Worm (Caenorhabditis elegans) whole organism, young adult: ENCODE measurements around the gene pals-16.

Experiments
- B0019.2 ChIP-seq: fragments of 200-800 bp; sonication (Bioruptor generic); conservative IDR thresholded peaks from 2 replicates; pipeline ENCODE4 v1.3.6; 2022; ENCODE audit warnings: missing genetic modification reagents, missing genetic modification characterization, missing compliant biosample characterization
- B0336.3 ChIP-seq: fragments of 200-800 bp; sonication (Bioruptor generic); IDR thresholded peaks from 2 replicates; pipeline ENCODE4 v1.3.6; 2022; ENCODE audit warnings: missing genetic modification characterization, missing compliant biosample characterization
- C17E4.6 ChIP-seq: fragments of 200-800 bp; sonication (Bioruptor generic); IDR thresholded peaks from 2 replicates; pipeline ENCODE4 v1.3.6; 2022; ENCODE audit warnings: missing genetic modification reagents, missing genetic modification characterization, missing compliant biosample characterization
- F22D6.2 ChIP-seq: sonication (generic microtip); optimal IDR thresholded peaks from 2 replicates; lab custom pipeline; 2016; ENCODE audit warnings: mild to moderate bottlenecking, missing genetic modification characterization, missing compliant biosample characterization
- F37B4.10 ChIP-seq: fragments of 200-800 bp; sonication (Bioruptor generic); IDR thresholded peaks from 2 replicates; pipeline ENCODE4 v1.3.6; 2022; ENCODE audit warnings: missing genetic modification characterization, missing compliant biosample characterization
- F49E8.2 ChIP-seq: sonication (generic microtip); optimal IDR thresholded peaks from 3 replicates; lab custom pipeline; 2017; ENCODE audit warnings: missing genetic modification characterization, mild to moderate bottlenecking, missing compliant biosample characterization, antibody characterized with exemption, moderate library complexity; ENCODE audit not compliant: insufficient read depth
- F57C9.4 ChIP-seq: sonication (generic microtip); optimal IDR thresholded peaks from 2 replicates; lab custom pipeline; 2017; ENCODE audit warnings: mild to moderate bottlenecking, missing genetic modification characterization, missing compliant biosample characterization
- K12H6.12 ChIP-seq: fragments of 200-800 bp; sonication (Bioruptor generic); optimal IDR thresholded peaks from 2 replicates; lab custom pipeline; 2018; ENCODE audit warnings: mild to moderate bottlenecking, missing genetic modification characterization, missing compliant biosample characterization
- T07F8.4 ChIP-seq: sonication (generic microtip); optimal IDR thresholded peaks from 2 replicates; lab custom pipeline; 2016; ENCODE audit warnings: mild to moderate bottlenecking, missing genetic modification characterization, moderate library complexity, missing compliant biosample characterization
- T26A5.8 ChIP-seq: sonication (generic microtip); optimal IDR thresholded peaks from 2 replicates; lab custom pipeline; 2016; ENCODE audit warnings: missing genetic modification characterization, missing compliant biosample characterization
- Y53G8AR.9 ChIP-seq: fragments of 200-800 bp; sonication (Bioruptor generic); conservative IDR thresholded peaks from 2 replicates; pipeline ENCODE4 v1.3.6; 2022; ENCODE audit warnings: missing genetic modification reagents, missing genetic modification characterization, missing compliant biosample characterization
- Y79H2A.3 ChIP-seq: fragments of 200-800 bp; sonication (Bioruptor generic); conservative IDR thresholded peaks from 2 replicates; pipeline ENCODE4 v1.3.6; 2022; ENCODE audit warnings: missing genetic modification reagents, missing genetic modification characterization, missing compliant biosample characterization
- ZK185.1 ChIP-seq: sonication (generic microtip); optimal IDR thresholded peaks from 2 replicates; lab custom pipeline; 2016; ENCODE audit warnings: mild to moderate bottlenecking, missing genetic modification characterization, missing compliant biosample characterization; ENCODE audit not compliant: poor library complexity, severe bottlenecking
- attf-6 ChIP-seq: fragments of 200-800 bp; sonication (Bioruptor generic); IDR thresholded peaks from 2 replicates; pipeline ENCODE4 v1.3.6; 2022; ENCODE audit warnings: missing genetic modification reagents, missing genetic modification characterization, missing compliant biosample characterization
- bed-1 ChIP-seq: fragments of 200-800 bp; sonication (Bioruptor generic); IDR thresholded peaks from 2 replicates; pipeline ENCODE4 v1.3.6; 2022; ENCODE audit warnings: missing genetic modification reagents, missing genetic modification characterization, missing compliant biosample characterization
- cebp-2 ChIP-seq: fragments of 200-800 bp; sonication (Bioruptor generic); IDR thresholded peaks from 2 replicates; pipeline ENCODE4 v1.3.6; 2022; ENCODE audit warnings: missing genetic modification characterization, missing compliant biosample characterization
- ceh-58 ChIP-seq: fragments of 200-800 bp; sonication (Bioruptor generic); IDR thresholded peaks from 2 replicates; pipeline ENCODE4 v1.3.6; 2022; ENCODE audit warnings: missing genetic modification characterization, missing compliant biosample characterization
- chd-7 ChIP-seq: sonication (generic microtip); optimal IDR thresholded peaks from 2 replicates; lab custom pipeline; 2016; ENCODE audit warnings: mild to moderate bottlenecking, missing genetic modification characterization, moderate library complexity, missing compliant biosample characterization
- dox-1 ChIP-seq: fragments of 200-800 bp; sonication (Bioruptor generic); IDR thresholded peaks from 2 replicates; pipeline ENCODE4 v1.3.6; 2022; ENCODE audit warnings: missing genetic modification reagents, missing genetic modification characterization, missing compliant biosample characterization
- egl-18 ChIP-seq: fragments of 200-800 bp; sonication (Bioruptor generic); IDR thresholded peaks from 2 replicates; pipeline ENCODE4 v1.3.6; 2022; ENCODE audit warnings: missing genetic modification reagents, missing genetic modification characterization, missing compliant biosample characterization
- egrh-3 ChIP-seq: fragments of 200-800 bp; sonication (Bioruptor generic); IDR thresholded peaks from 2 replicates; pipeline ENCODE4 v1.3.6; 2022; ENCODE audit warnings: missing genetic modification reagents, missing genetic modification characterization, missing compliant biosample characterization
- fkh-3 ChIP-seq: sonication (generic microtip); optimal IDR thresholded peaks from 2 replicates; lab custom pipeline; 2016; ENCODE audit warnings: mild to moderate bottlenecking, missing genetic modification characterization, missing compliant biosample characterization
- him-1 ChIP-seq: sonication (generic microtip); optimal IDR thresholded peaks from 2 replicates; lab custom pipeline; 2016; ENCODE audit warnings: missing genotype, missing genetic modification reagents, missing genetic modification characterization, missing compliant biosample characterization
- hrde-1 ChIP-seq: sonication (generic microtip); optimal IDR thresholded peaks from 2 replicates; lab custom pipeline; 2016; ENCODE audit warnings: missing genetic modification characterization, mild to moderate bottlenecking, missing compliant biosample characterization, moderate library complexity, missing genotype, missing genetic modification reagents, borderline replicate concordance
- hsf-1 ChIP-seq: fragments of 200-800 bp; sonication (Bioruptor generic); IDR thresholded peaks from 2 replicates; pipeline ENCODE4 v1.3.6; 2022; ENCODE audit warnings: missing genetic modification reagents, missing genetic modification characterization, missing compliant biosample characterization
- lag-1 ChIP-seq: fragments of 200-800 bp; sonication (Bioruptor generic); IDR thresholded peaks from 2 replicates; pipeline ENCODE4 v1.3.6; 2022; ENCODE audit warnings: missing genetic modification reagents, missing genetic modification characterization, missing compliant biosample characterization
- lin-35 ChIP-seq, 3 experiments: fragments of 150-350 bp in 2 of 3; sonication (generic microtip) in 1 of 3; optimal IDR thresholded peaks; 2 replicates each; lab custom pipeline; 2014 to 2018; ENCODE audit warnings: missing biosample characterization in 3 of 3, missing genetic modification characterization in 3 of 3, missing genetic modification reagents in 3 of 3
- lsl-1 ChIP-seq: fragments of 200-800 bp; sonication (Bioruptor generic); optimal IDR thresholded peaks from 2 replicates; lab custom pipeline; 2018; ENCODE audit warnings: mild to moderate bottlenecking, missing genetic modification characterization, moderate library complexity, missing compliant biosample characterization
- lsy-27 ChIP-seq: sonication (generic microtip); optimal IDR thresholded peaks from 2 replicates; lab custom pipeline; 2017; ENCODE audit warnings: missing genetic modification characterization, mild to moderate bottlenecking, missing compliant biosample characterization, antibody characterized with exemption, missing genotype, borderline replicate concordance; ENCODE audit not compliant: insufficient read depth
- madf-10 ChIP-seq: sonication (generic microtip); optimal IDR thresholded peaks from 2 replicates; lab custom pipeline; 2016; ENCODE audit warnings: mild to moderate bottlenecking, missing genetic modification characterization, missing compliant biosample characterization
- mxl-1 ChIP-seq: sonication (generic microtip); optimal IDR thresholded peaks from 2 replicates; lab custom pipeline; 2016; ENCODE audit warnings: missing genetic modification characterization, missing compliant biosample characterization
- nhr-120 ChIP-seq: fragments of 200-800 bp; sonication (Bioruptor generic); IDR thresholded peaks from 2 replicates; pipeline ENCODE4 v1.3.6; 2022; ENCODE audit warnings: missing genetic modification characterization, missing compliant biosample characterization
- rec-8 ChIP-seq, 2 experiments: sonication (generic microtip); optimal IDR thresholded peaks; 2 replicates each; lab custom pipeline; 2016; ENCODE audit warnings: mild to moderate bottlenecking in 2 of 2, missing genetic modification characterization in 2 of 2, missing genetic modification reagents in 2 of 2, missing genotype in 2 of 2, missing biosample characterization in 1 of 2, missing compliant biosample characterization in 1 of 2, moderate library complexity in 1 of 2
- rpc-1 ChIP-seq, 2 experiments: fragments of 150-350 bp in 1 of 2; sonication (generic microtip) in 1 of 2; optimal IDR thresholded peaks; 2 replicates each; lab custom pipeline; 2014 to 2018; ENCODE audit warnings: missing biosample characterization in 1 of 2, missing genetic modification characterization in 1 of 2, missing genetic modification reagents in 1 of 2, missing genotype in 1 of 2
- sea-2 ChIP-seq: fragments of 200-800 bp; sonication (Bioruptor generic); IDR thresholded peaks from 2 replicates; pipeline ENCODE4 v1.3.6; 2022; ENCODE audit warnings: missing genetic modification characterization, missing compliant biosample characterization
- snpc-1.1 ChIP-seq: sonication (generic microtip); optimal IDR thresholded peaks from 2 replicates; lab custom pipeline; 2017; ENCODE audit warnings: missing genetic modification characterization, mild to moderate bottlenecking, missing compliant biosample characterization, antibody characterized with exemption, moderate library complexity, missing genotype, missing genetic modification reagents; ENCODE audit not compliant: insufficient read depth
- snpc-1.3 ChIP-seq: sonication (generic microtip); optimal IDR thresholded peaks from 2 replicates; lab custom pipeline; 2017; ENCODE audit warnings: missing genetic modification characterization, mild to moderate bottlenecking, missing compliant biosample characterization, antibody characterized with exemption, moderate library complexity, missing genotype, missing genetic modification reagents; ENCODE audit not compliant: insufficient read depth
- sptf-2 ChIP-seq: fragments of 200-800 bp; sonication (Bioruptor generic); optimal IDR thresholded peaks from 2 replicates; lab custom pipeline; 2018; ENCODE audit warnings: mild to moderate bottlenecking, missing genetic modification characterization, missing compliant biosample characterization
- tbx-9 ChIP-seq: sonication (generic microtip); optimal IDR thresholded peaks from 2 replicates; lab custom pipeline; 2016; ENCODE audit warnings: borderline replicate concordance, missing genetic modification characterization, inconsistent platforms, missing compliant biosample characterization
- tlf-1 ChIP-seq: fragments of 200-800 bp; sonication (Bioruptor generic); optimal IDR thresholded peaks from 2 replicates; lab custom pipeline; 2018; ENCODE audit warnings: mild to moderate bottlenecking, missing genetic modification characterization, missing compliant biosample characterization
- unc-130 ChIP-seq: sonication (generic microtip); optimal IDR thresholded peaks from 2 replicates; lab custom pipeline; 2016; ENCODE audit warnings: missing genetic modification reagents, missing genetic modification characterization, missing compliant biosample characterization
- unc-62 ChIP-seq: fragments of 150-350 bp; optimal IDR thresholded peaks from 2 replicates; lab custom pipeline; 2014; ENCODE audit warnings: missing biosample characterization, missing genetic modification reagents, missing genetic modification characterization
- zim-3 ChIP-seq: sonication (generic microtip); optimal IDR thresholded peaks from 2 replicates; lab custom pipeline; 2017; ENCODE audit warnings: mild to moderate bottlenecking, missing genetic modification characterization, moderate library complexity, missing compliant biosample characterization
- ztf-18 ChIP-seq: sonication (generic microtip); optimal IDR thresholded peaks from 2 replicates; lab custom pipeline; 2016; ENCODE audit warnings: missing genotype, mild to moderate bottlenecking, missing genetic modification characterization, missing compliant biosample characterization
- ztf-22 ChIP-seq: fragments of 200-800 bp; sonication (Bioruptor generic); optimal IDR thresholded peaks from 2 replicates; lab custom pipeline; 2018; ENCODE audit warnings: mild to moderate bottlenecking, missing genetic modification characterization, moderate library complexity, missing compliant biosample characterization
- ztf-28 ChIP-seq: fragments of 200-800 bp; sonication (Bioruptor generic); IDR thresholded peaks from 2 replicates; pipeline ENCODE4 v1.3.6; 2022; ENCODE audit warnings: missing genetic modification reagents, missing genetic modification characterization, missing compliant biosample characterization
- ztf-6 ChIP-seq: fragments of 200-800 bp; sonication (Bioruptor generic); IDR thresholded peaks from 2 replicates; pipeline ENCODE4 v1.3.6; 2022; ENCODE audit warnings: missing genetic modification reagents, missing genetic modification characterization, missing compliant biosample characterization

pals-16 gene

ce11 chrIII:1424305-1424704, 24.5 kb downstream of the pals-16 start (continued):
- TF ChIP-seq Y79H2A.3 (GFP tag; lab: Robert Waterston, UW) (no peak), bed-1 (0 out of 2 replicates have a peak, but pooled peaks have one; percentile 36), C17E4.6 (GFP tag; lab: Robert Waterston, UW) (no peak), egrh-3 (GFP tag; lab: Robert Waterston, UW) (peak; percentile 76), zim-3 (no peak), madf-10 (tag; lab: Kevin White, UChicago) (peak; percentile 54), lsl-1 (GFP tag; lab: Kevin White, UChicago) (peak; percentile 34), tlf-1 (GFP tag; lab: Kevin White, UChicago) (peak; percentile 9), dox-1 (GFP tag; lab: Robert Waterston, UW) (peak; percentile 77; the same call in 1 of the 2 replicates), egl-18 (GFP tag; lab: Robert Waterston, UW) (no peak), ztf-18 (tag; lab: Kevin White, UChicago) (peak; percentile 62), K12H6.12 (peak; percentile 58), rpc-1 (optimal IDR thresholded peaks at IDR 0.05; lab: Kevin White, UChicago) (peak; percentile 72), rpc-1 (tag; optimal IDR thresholded peaks at IDR 0.05; lab: Kevin White, UChicago) (peak; percentile 84), F37B4.10 (GFP tag; lab: Robert Waterston, UW) (no peak), him-1 (tag; lab: Kevin White, UChicago) (peak; percentile 48), sea-2 (GFP tag; lab: Robert Waterston, UW) (0 out of 2 replicates have a peak, but pooled peaks have one; percentile 66), F22D6.2 (tag; lab: Kevin White, UChicago) (no peak), attf-6 (GFP tag; lab: Robert Waterston, UW) (0 out of 2 replicates have a peak, but pooled peaks have one; percentile 37), T26A5.8 (tag; lab: Kevin White, UChicago) (no peak), lin-35 (GFP tag; optimal IDR thresholded peaks at IDR 0.05; lab: Kevin White, UChicago) (peak in 2 of 3 experiments; percentile 0 to 63), lag-1 (GFP tag; lab: Robert Waterston, UW) (no peak), cebp-2 (GFP tag; lab: Robert Waterston, UW) (0 out of 2 replicates have a peak, but pooled peaks have one; percentile 39), rec-8 (tag; optimal IDR thresholded peaks at IDR 0.05; lab: Kevin White, UChicago) (peak in 1 of 2 experiments; percentile 35), unc-130 (GFP tag; lab: Kevin White, UChicago) (no peak), sptf-2 (GFP tag; lab: Kevin White, UChicago) (no peak), unc-62 (GFP tag; lab: Kevin White, UChicago) (no peak), ztf-28 (GFP tag; lab: Robert Waterston, UW) (0 out of 2 replicates have a peak, but pooled peaks have one; percentile 57), hrde-1 (tag; lab: Kevin White, UChicago) (peak; percentile 73), ZK185.1 (tag; lab: Kevin White, UChicago) (no peak), tbx-9 (tag; lab: Kevin White, UChicago) (no peak), nhr-120 (no peak), F57C9.4 (tag; lab: Kevin White, UChicago) (peak; percentile 13), ztf-6 (0 out of 2 replicates have a peak, but pooled peaks have one; percentile 46), lsy-27 (tag; lab: Kevin White, UChicago) (peak; percentile 76), hsf-1 (GFP tag; lab: Robert Waterston, UW) (no peak), mxl-1 (tag; lab: Kevin White, UChicago) (peak; percentile 24), fkh-3 (tag; lab: Kevin White, UChicago) (no peak), B0019.2 (no peak), chd-7 (tag; lab: Kevin White, UChicago) (peak; percentile 71), Y53G8AR.9 (GFP tag; lab: Robert Waterston, UW) (peak; percentile 72), B0336.3 (GFP tag; lab: Robert Waterston, UW) (peak; percentile 46; the same call in 1 of the 2 replicates), ztf-22 (GFP tag; lab: Kevin White, UChicago) (no peak), F49E8.2 (peak; percentile 22), snpc-1.3 (peak; percentile 46), snpc-1.1 (tag; lab: Kevin White, UChicago) (peak; percentile 28), ceh-58 (no peak), T07F8.4 (tag; lab: Kevin White, UChicago) (peak; percentile 32)
